Worm (Caenorhabditis elegans): ENCODE results near the gene ZC477.4.
A peak's percentile ranks its signal among the peaks of the same experiment; 100 is the strongest.

The ZC477.4 gene

DNA sequence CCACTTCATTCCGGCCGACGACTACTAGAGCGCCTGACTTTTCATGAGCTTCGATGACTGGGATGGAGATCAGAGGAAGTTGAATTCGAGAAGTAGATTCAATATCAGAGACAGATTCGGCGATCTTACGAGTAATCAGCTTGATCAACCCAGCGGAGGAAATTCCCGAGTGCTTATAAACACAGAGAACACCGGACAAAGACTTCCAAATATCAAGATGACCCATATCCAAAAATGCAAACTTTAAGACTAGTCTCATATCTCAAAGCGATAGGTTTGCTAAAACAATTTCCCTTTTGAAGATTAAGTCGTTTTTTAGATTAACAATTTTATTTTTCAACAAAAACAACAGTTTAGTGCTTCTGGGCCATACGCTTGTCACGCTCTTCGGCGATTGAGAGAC, 15.2 kb downstream of the ZC477.4 start, which contains the start of gene Y43B11AR.3 (continued):
- TF ChIP-seq D1046.2 (GFP tag; IDR thresholded peaks at IDR 0.05) = no peak
- TF ChIP-seq ceh-44 (GFP tag; IDR thresholded peaks at IDR 0.05) = 0 out of 2 replicates have a peak, but pooled peaks have one; percentile 19
- peak; percentile 17 for TF ChIP-seq gei-8 (GFP tag; optimal IDR thresholded peaks at IDR 0.05)
- no peak for TF ChIP-seq ztf-11 (tag; optimal IDR thresholded peaks at IDR 0.05)
- TF ChIP-seq rbr-2 (tag; optimal IDR thresholded peaks at IDR 0.05) = no peak
- peak; percentile 74 for TF ChIP-seq ama-1 (optimal IDR thresholded peaks at IDR 0.05)
- peak; percentile 69; the same call in 1 of the 2 replicates for TF ChIP-seq lin-1 (GFP tag; IDR thresholded peaks at IDR 0.05)
- TF ChIP-seq ZK337.2 (GFP tag; IDR thresholded peaks at IDR 0.05) = no peak
- TF ChIP-seq nhr-48 (tag; optimal IDR thresholded peaks at IDR 0.05) = no peak
- no peak for TF ChIP-seq nhr-28 (tag; optimal IDR thresholded peaks at IDR 0.05)
- TF ChIP-seq T20F7.1 (GFP tag; optimal IDR thresholded peaks at IDR 0.05) = no peak
- TF ChIP-seq T26A8.4 (GFP tag; IDR thresholded peaks at IDR 0.05) = no peak
- TF ChIP-seq Y5F2A.4 (GFP tag; optimal IDR thresholded peaks at IDR 0.05) = no peak
- TF ChIP-seq zip-11 (GFP tag; IDR thresholded peaks at IDR 0.05) = no peak
- peak; percentile 86 for TF ChIP-seq unc-130 (GFP tag; optimal IDR thresholded peaks at IDR 0.05)
- TF ChIP-seq hlh-30 (tag; optimal IDR thresholded peaks at IDR 0.05; ENCODE audit: insufficient read depth) = no peak
- TF ChIP-seq nhr-76 (tag; optimal IDR thresholded peaks at IDR 0.05) = no peak
- TF ChIP-seq egl-43 (GFP tag; IDR thresholded peaks at IDR 0.05) = no peak; the same call in 1 of the 2 replicates

DNA sequence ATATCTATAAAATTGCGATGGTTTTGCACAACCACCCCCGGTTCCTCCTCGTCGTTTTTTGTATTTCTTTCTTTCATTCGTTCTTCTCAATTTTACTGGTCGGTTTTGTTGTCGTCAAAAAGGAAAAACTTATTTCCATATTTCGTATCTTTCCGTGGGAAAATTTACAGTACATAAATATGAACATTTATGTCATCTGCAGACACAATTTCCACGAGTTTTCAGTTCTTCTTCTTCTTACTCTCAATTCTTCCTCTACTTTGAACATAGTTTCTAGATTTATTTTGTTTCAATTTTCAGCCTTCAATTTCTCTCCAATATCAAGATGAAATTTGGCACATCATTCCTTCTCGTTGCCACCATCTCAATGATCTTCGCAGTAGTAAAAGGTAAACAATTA, 17.4 kb downstream of the ZC477.4 start, which contains the start of gene Y43B11AR.1:
TSS of gene Y43B11AR.1 (plus strand) at position 301 of the 400 bp plus-strand sequence.
- no peak for TF ChIP-seq F44E2.7 (GFP tag; IDR thresholded peaks at IDR 0.05)
- TF ChIP-seq nhr-77 (tag; optimal IDR thresholded peaks at IDR 0.05) = no peak
- no peak for TF ChIP-seq daf-16 (GFP tag; optimal IDR thresholded peaks at IDR 0.05)
- no peak for TF ChIP-seq daf-16 (tag; optimal IDR thresholded peaks at IDR 0.05)
- TF ChIP-seq hmg-1.1 (GFP tag; IDR thresholded peaks at IDR 0.05) = no peak
- TF ChIP-seq lsy-2 (tag; optimal IDR thresholded peaks at IDR 0.05) = no peak
- no peak for TF ChIP-seq lin-13 (GFP tag; optimal IDR thresholded peaks at IDR 0.05)
- TF ChIP-seq unc-130 (GFP tag; optimal IDR thresholded peaks at IDR 0.05) = no peak
- no peak for TF ChIP-seq ZK337.2 (GFP tag; IDR thresholded peaks at IDR 0.05)
- no peak for TF ChIP-seq lin-29 (GFP tag; IDR thresholded peaks at IDR 0.05)
- TF ChIP-seq R02D3.7 (tag; optimal IDR thresholded peaks at IDR 0.05) = no peak
- no peak for TF ChIP-seq ztf-7 (tag; optimal IDR thresholded peaks at IDR 0.05)
- TF ChIP-seq dmd-6 (GFP tag; IDR thresholded peaks at IDR 0.05) = no peak
- TF ChIP-seq F26F4.8 (GFP tag; conservative IDR thresholded peaks at IDR 0.05) = no peak
- no peak for TF ChIP-seq attf-4 (tag; optimal IDR thresholded peaks at IDR 0.05)
- no peak for TF ChIP-seq T26A8.4 (GFP tag; IDR thresholded peaks at IDR 0.05)
- no peak for TF ChIP-seq fos-1 (tag; optimal IDR thresholded peaks at IDR 0.05)
- no peak for TF ChIP-seq lin-1 (GFP tag; IDR thresholded peaks at IDR 0.05)
- TF ChIP-seq lin-15B (tag; optimal IDR thresholded peaks at IDR 0.05) = no peak
- no peak for TF ChIP-seq mdl-1 (tag; optimal IDR thresholded peaks at IDR 0.05)

DNA sequence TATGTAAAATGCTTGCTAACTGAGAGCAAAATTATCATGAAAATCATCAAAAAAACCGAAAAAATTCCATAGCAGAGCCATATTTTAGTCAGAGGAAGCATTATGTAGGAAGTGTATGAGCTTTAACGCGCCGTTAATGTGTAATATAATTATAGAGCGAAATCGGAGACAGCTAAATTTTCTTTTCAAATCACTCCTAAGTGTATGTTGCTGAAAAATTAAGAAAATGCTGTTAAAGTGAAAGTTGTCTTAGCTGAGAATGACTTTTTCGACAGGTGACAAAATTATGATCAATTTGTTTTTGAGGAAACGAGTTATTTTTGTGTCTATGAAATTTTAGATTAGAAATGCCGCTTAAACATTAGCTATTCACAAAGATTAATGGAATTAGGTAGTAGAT, 23.5 kb downstream of the ZC477.4 start, which contains the start of gene srg-50:
TSS of gene srg-50 (minus strand) at position 101 of the 400 bp plus-strand sequence.
- TF ChIP-seq dmd-6 (GFP tag; IDR thresholded peaks at IDR 0.05) = no peak
- TF ChIP-seq aha-1 (tag) = peak; percentile 33
- no peak for TF ChIP-seq vab-7 (GFP tag; IDR thresholded peaks at IDR 0.05)

DNA sequence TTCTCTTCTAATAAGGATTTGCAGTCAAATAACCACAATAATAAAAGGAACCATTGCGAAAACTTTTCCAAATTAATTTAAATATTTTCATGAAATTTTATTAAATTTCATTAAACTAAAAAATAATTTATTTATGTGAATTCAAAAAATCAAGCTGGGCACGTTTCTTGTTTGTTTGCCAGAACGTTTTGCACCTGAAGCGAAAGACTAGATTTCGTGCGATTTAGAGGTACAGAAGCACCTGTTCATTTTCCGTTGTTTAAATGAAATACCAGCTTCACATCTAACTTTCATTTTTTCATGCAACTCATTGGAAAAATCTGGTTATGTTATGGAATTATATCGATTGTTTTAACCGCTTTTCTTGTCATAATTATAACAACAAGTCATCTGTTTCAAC, 26.5 kb downstream of the ZC477.4 start, which contains the start of gene srg-48:
TSS of gene srg-48 (plus strand) at position 301 of the 400 bp plus-strand sequence.
- no peak for TF ChIP-seq egl-27 (tag; optimal IDR thresholded peaks at IDR 0.05)
- TF ChIP-seq saeg-2 (GFP tag; IDR thresholded peaks at IDR 0.05) = no peak
- TF ChIP-seq spr-1 (tag; optimal IDR thresholded peaks at IDR 0.05) = no peak
- no peak for TF ChIP-seq ceh-28 (tag; optimal IDR thresholded peaks at IDR 0.05)
- TF ChIP-seq pqm-1 (tag; optimal IDR thresholded peaks at IDR 0.05) = no peak
- TF ChIP-seq spr-3 (GFP tag; optimal IDR thresholded peaks at IDR 0.05) = no peak
- no peak for TF ChIP-seq lin-29 (GFP tag; IDR thresholded peaks at IDR 0.05)
- no peak for TF ChIP-seq zag-1 (tag; optimal IDR thresholded peaks at IDR 0.05)
- TF ChIP-seq dmd-9 (GFP tag; IDR thresholded peaks at IDR 0.05) = no peak
- TF ChIP-seq dmd-8 (GFP tag; IDR thresholded peaks at IDR 0.05) = no peak
- no peak for TF ChIP-seq duxl-1 (tag; optimal IDR thresholded peaks at IDR 0.05; ENCODE audit: poor library complexity)
- TF ChIP-seq D1046.2 (GFP tag; IDR thresholded peaks at IDR 0.05) = no peak

All from whole organism, L4 larva.